Fruit fly (Drosophila melanogaster): Measurements from ENCODE around the gene CG31789.

The CG31789 gene

DNA sequence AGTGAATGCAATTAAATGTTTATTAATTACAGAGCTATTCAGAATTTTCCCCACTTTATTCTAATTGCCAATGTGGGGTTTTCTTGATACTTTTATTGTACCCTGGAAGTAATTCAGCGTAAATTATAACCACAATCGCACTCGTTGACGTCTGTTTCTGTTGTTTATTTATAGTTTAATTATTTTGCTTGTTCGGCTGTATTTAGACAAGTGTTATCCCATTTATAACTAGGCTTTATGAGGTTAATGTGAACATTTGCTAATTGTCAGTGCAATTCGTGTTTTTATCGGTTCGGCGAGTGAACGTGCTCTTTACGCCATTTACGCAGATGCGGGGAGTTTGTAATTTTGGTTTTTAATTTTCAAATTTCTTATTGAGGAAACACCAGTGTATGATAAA, 19.3 kb downstream of the CG31789 start (continued):
- TF ChIP-seq ase (GFP tag; IDR thresholded peaks at IDR 0.05), result no peak
- no peak for TF ChIP-seq CG15696 (tag; optimal IDR thresholded peaks at IDR 0.05)
- no peak for TF ChIP-seq Hmx (GFP tag; optimal IDR thresholded peaks at IDR 0.05)
- no peak for TF ChIP-seq CG3847 (GFP tag; IDR thresholded peaks at IDR 0.05)
- TF ChIP-seq MTF-1 (GFP tag; optimal IDR thresholded peaks at IDR 0.05; ENCODE audit: borderline replicate concordance), result no peak
- TF ChIP-seq dpn (GFP tag; optimal IDR thresholded peaks at IDR 0.05), result no peak
- no peak for TF ChIP-seq BEAF-32 (GFP tag; optimal IDR thresholded peaks at IDR 0.05)
- TF ChIP-seq knrl (GFP tag; IDR thresholded peaks at IDR 0.05; ENCODE audit: partially characterized antibody), result no peak
- TF ChIP-seq CG7372 (GFP tag; IDR thresholded peaks at IDR 0.05), result no peak
- peak; percentile 11; the same call in 1 of the 2 replicates for TF ChIP-seq CG14014 (GFP tag; IDR thresholded peaks at IDR 0.05)
- no peak for TF ChIP-seq h (optimal IDR thresholded peaks at IDR 0.05)
- TF ChIP-seq Tbp (GFP tag; optimal IDR thresholded peaks at IDR 0.05), result no peak
- TF ChIP-seq CG31441 (GFP tag; IDR thresholded peaks at IDR 0.05), result no peak
- TF ChIP-seq Poxn (GFP tag; IDR thresholded peaks at IDR 0.05), result no peak
- no peak for TF ChIP-seq wor (GFP tag; IDR thresholded peaks at IDR 0.05)
- no peak for TF ChIP-seq Myb (GFP tag; optimal IDR thresholded peaks at IDR 0.05)
- no peak for TF ChIP-seq ATbp (GFP tag; optimal IDR thresholded peaks at IDR 0.05)
- no peak for TF ChIP-seq Xrp1 (GFP tag; IDR thresholded peaks at IDR 0.05)
- no peak for TF ChIP-seq CG13287 (GFP tag; IDR thresholded peaks at IDR 0.05; ENCODE audit: partially characterized antibody)
- no peak for TF ChIP-seq Ets97D (GFP tag; optimal IDR thresholded peaks at IDR 0.05)
- no peak for TF ChIP-seq inv (GFP tag; IDR thresholded peaks at IDR 0.05; ENCODE audit: partially characterized antibody)
- no peak for TF ChIP-seq ham (GFP tag; IDR thresholded peaks at IDR 0.05)
- TF ChIP-seq sr (GFP tag; IDR thresholded peaks at IDR 0.05), result no peak
- TF ChIP-seq Gsc (GFP tag; IDR thresholded peaks at IDR 0.05), result no peak
- TF ChIP-seq CG15011 (GFP tag; optimal IDR thresholded peaks at IDR 0.05), result peak; percentile 5
- no peak for TF ChIP-seq Dp (GFP tag; optimal IDR thresholded peaks at IDR 0.05)
- no peak for TF ChIP-seq Deaf1 (tag; optimal IDR thresholded peaks at IDR 0.05)
- TF ChIP-seq da (GFP tag; optimal IDR thresholded peaks at IDR 0.05), result no peak
- TF ChIP-seq CG15479 (GFP tag; optimal IDR thresholded peaks at IDR 0.05), result no peak
- peak; percentile 37 for TF ChIP-seq lab (GFP tag; optimal IDR thresholded peaks at IDR 0.05)
- TF ChIP-seq CkIIα-i1 (GFP tag; IDR thresholded peaks at IDR 0.05), result no peak
- no peak for TF ChIP-seq CG4404 (GFP tag; IDR thresholded peaks at IDR 0.05)
- TF ChIP-seq CG18619 (GFP tag; optimal IDR thresholded peaks at IDR 0.05), result no peak
- TF ChIP-seq bowl (GFP tag; IDR thresholded peaks at IDR 0.05), result no peak
- no peak for TF ChIP-seq CG34224 (GFP tag; IDR thresholded peaks at IDR 0.05; ENCODE audit: partially characterized antibody)
- TF ChIP-seq HLH54F (GFP tag; optimal IDR thresholded peaks at IDR 0.05), result no peak
- no peak for TF ChIP-seq abd-A (tag; optimal IDR thresholded peaks at IDR 0.05)
- TF ChIP-seq CG14667 (GFP tag; IDR thresholded peaks at IDR 0.05), result no peak
- TF ChIP-seq kah (GFP tag; optimal IDR thresholded peaks at IDR 0.05), result no peak
- no peak for TF ChIP-seq Camta (GFP tag; optimal IDR thresholded peaks at IDR 0.05)
- no peak for TF ChIP-seq CG3995 (GFP tag; optimal IDR thresholded peaks at IDR 0.05)
- no peak for TF ChIP-seq Hr3 (GFP tag; optimal IDR thresholded peaks at IDR 0.05)
- TF ChIP-seq sna (GFP tag; IDR thresholded peaks at IDR 0.05; ENCODE audit: partially characterized antibody), result no peak
- TF ChIP-seq Ets65A (GFP tag), result peak; percentile 63
- TF ChIP-seq CG16863 (GFP tag; optimal IDR thresholded peaks at IDR 0.05), result no peak
- TF ChIP-seq onecut (GFP tag; IDR thresholded peaks at IDR 0.05), result no peak
- no peak for TF ChIP-seq Lim3 (GFP tag; IDR thresholded peaks at IDR 0.05)
- no peak for TF ChIP-seq GATAe (GFP tag; conservative IDR thresholded peaks at IDR 0.05)
- no peak for TF ChIP-seq CG2712 (tag; optimal IDR thresholded peaks at IDR 0.05)
- TF ChIP-seq H2.0 (GFP tag; IDR thresholded peaks at IDR 0.05), result no peak
- no peak for TF ChIP-seq CG1233 (GFP tag; optimal IDR thresholded peaks at IDR 0.05)
- no peak for TF ChIP-seq ash1 (GFP tag; optimal IDR thresholded peaks at IDR 0.05)
- no peak for TF ChIP-seq CG31388 (GFP tag; optimal IDR thresholded peaks at IDR 0.05)
